Worm (Caenorhabditis elegans) whole organism, L1 larva: Measurements from ENCODE around the gene C04E6.5.
A peak's percentile ranks its signal among the peaks of the same experiment; 100 is the strongest.

Experiments
- C16A3.4 ChIP-seq: fragments of 150-350 bp; optimal IDR thresholded peaks from 2 replicates; lab custom pipeline; 2014; ENCODE audit warnings: missing biosample characterization, missing genetic modification characterization
- aha-1 ChIP-seq: fragments of 150-350 bp; optimal IDR thresholded peaks from 2 replicates; lab custom pipeline; 2014; ENCODE audit warnings: missing biosample characterization, missing genetic modification characterization
- alr-1 ChIP-seq: fragments of 200-800 bp; sonication (Bioruptor generic); optimal IDR thresholded peaks from 2 replicates; lab custom pipeline; 2018; ENCODE audit warnings: borderline replicate concordance, mild to moderate bottlenecking, missing genetic modification characterization, missing compliant biosample characterization
- aly-2 ChIP-seq: fragments of 150-350 bp; optimal IDR thresholded peaks from 2 replicates; lab custom pipeline; 2014; ENCODE audit warnings: missing biosample characterization, missing genetic modification characterization
- blmp-1 ChIP-seq: fragments of 150-350 bp; optimal IDR thresholded peaks from 2 replicates; lab custom pipeline; 2014; ENCODE audit warnings: missing biosample characterization, missing genetic modification characterization
- ceh-8 ChIP-seq: fragments of 200-800 bp; sonication (Bioruptor generic); optimal IDR thresholded peaks from 2 replicates; lab custom pipeline; 2018; ENCODE audit warnings: mild to moderate bottlenecking, missing genetic modification characterization, moderate library complexity, missing compliant biosample characterization
- ceh-82 ChIP-seq, 3 experiments: fragments of 150-350 bp in 1 of 3; sonication (generic microtip) in 2 of 3; optimal IDR thresholded peaks; 2 replicates each; lab custom pipeline; 2014 to 2017; ENCODE audit warnings: missing biosample characterization in 3 of 3, missing genetic modification characterization in 3 of 3
- ceh-90 ChIP-seq: sonication (generic microtip); optimal IDR thresholded peaks from 2 replicates; lab custom pipeline; 2016; ENCODE audit warnings: missing genetic modification characterization, missing compliant biosample characterization
- ces-1 ChIP-seq: fragments of 150-350 bp; optimal IDR thresholded peaks from 2 replicates; lab custom pipeline; 2014; ENCODE audit warnings: missing biosample characterization, missing genetic modification reagents, missing genetic modification characterization
- dsc-1 ChIP-seq: sonication (generic microtip); optimal IDR thresholded peaks from 2 replicates; lab custom pipeline; 2016; ENCODE audit warnings: mild to moderate bottlenecking, missing genetic modification characterization, missing compliant biosample characterization
- efl-1 ChIP-seq, 4 experiments: fragments of 150-350 bp; optimal IDR thresholded peaks in 3 of 4; peaks in 1 of 4; 1 replicate in 1 of 4; 2 replicates in 3 of 4; lab custom pipeline; 2014; ENCODE audit warnings: missing biosample characterization in 2 of 4, missing genetic modification characterization in 2 of 4, missing genetic modification reagents in 2 of 4
- fkh-4 ChIP-seq: sonication (generic microtip); optimal IDR thresholded peaks from 2 replicates; lab custom pipeline; 2016; ENCODE audit warnings: missing compliant biosample characterization, missing genetic modification characterization, borderline replicate concordance
- fos-1 ChIP-seq: fragments of 150-350 bp; optimal IDR thresholded peaks from 2 replicates; lab custom pipeline; 2014; ENCODE audit warnings: missing biosample characterization, missing genetic modification characterization
- grh-1 ChIP-seq: fragments of 200-800 bp; sonication (Bioruptor generic); IDR thresholded peaks from 2 replicates; pipeline ENCODE4 v1.3.6; 2022; ENCODE audit warnings: missing genetic modification reagents, missing genetic modification characterization, missing compliant biosample characterization
- isw-1 ChIP-seq: fragments of 200-800 bp; sonication (Bioruptor generic); IDR thresholded peaks from 2 replicates; pipeline ENCODE4 v1.3.6; 2022; ENCODE audit warnings: missing genetic modification characterization, missing compliant biosample characterization
- jun-1 ChIP-seq: fragments of 150-350 bp; optimal IDR thresholded peaks from 2 replicates; lab custom pipeline; 2014; ENCODE audit warnings: missing biosample characterization, missing genetic modification reagents, missing genetic modification characterization
- lin-39 ChIP-seq: fragments of 150-350 bp; optimal IDR thresholded peaks from 2 replicates; lab custom pipeline; 2014; ENCODE audit warnings: missing biosample characterization, missing genetic modification reagents, missing genetic modification characterization
- lir-3 ChIP-seq: sonication (generic microtip); optimal IDR thresholded peaks from 2 replicates; lab custom pipeline; 2016; ENCODE audit warnings: mild to moderate bottlenecking, missing genetic modification characterization, moderate library complexity, missing compliant biosample characterization; ENCODE audit not compliant: poor library complexity
- lsy-2 ChIP-seq, 2 experiments: fragments of 150-350 bp; optimal IDR thresholded peaks; 2 replicates each; lab custom pipeline; 2014; ENCODE audit warnings: missing biosample characterization in 2 of 2, missing genetic modification characterization in 2 of 2
- nhr-12 ChIP-seq: sonication (generic microtip); optimal IDR thresholded peaks from 2 replicates; lab custom pipeline; 2017; ENCODE audit warnings: missing biosample characterization, missing genetic modification characterization
- nhr-19 ChIP-seq: fragments of 200-800 bp; sonication (Bioruptor generic); conservative IDR thresholded peaks from 2 replicates; pipeline ENCODE4 v1.3.6; 2022; ENCODE audit warnings: missing genetic modification characterization, missing compliant biosample characterization
- nhr-20 ChIP-seq: sonication (generic microtip); optimal IDR thresholded peaks from 2 replicates; lab custom pipeline; 2016; ENCODE audit warnings: mild to moderate bottlenecking, missing genetic modification characterization, missing compliant biosample characterization
- nhr-76 ChIP-seq: sonication (generic microtip); optimal IDR thresholded peaks from 2 replicates; lab custom pipeline; 2017; ENCODE audit warnings: missing biosample characterization, missing genetic modification characterization
- nhr-84 ChIP-seq: sonication (generic microtip); optimal IDR thresholded peaks from 2 replicates; lab custom pipeline; 2017; ENCODE audit warnings: missing biosample characterization, missing genetic modification characterization
- nhr-85 ChIP-seq: sonication (generic microtip); peaks from one replicate; lab custom pipeline; 2016; ENCODE audit warnings: missing genetic modification characterization, inconsistent platforms, missing compliant biosample characterization
- pqm-1 ChIP-seq: sonication (generic microtip); optimal IDR thresholded peaks from 3 replicates; lab custom pipeline; 2017; ENCODE audit warnings: missing biosample characterization, missing genetic modification characterization
- sox-4 ChIP-seq: sonication (generic microtip); optimal IDR thresholded peaks from 2 replicates; lab custom pipeline; 2016; ENCODE audit warnings: missing genetic modification characterization, missing compliant biosample characterization
- swsn-7 ChIP-seq: sonication (generic microtip); optimal IDR thresholded peaks from 2 replicates; lab custom pipeline; 2016; ENCODE audit warnings: missing genetic modification characterization, missing compliant biosample characterization
- tlp-1 ChIP-seq: fragments of 150-350 bp; optimal IDR thresholded peaks from 2 replicates; lab custom pipeline; 2014; ENCODE audit warnings: missing biosample characterization, missing genetic modification characterization
- unc-86 ChIP-seq: sonication (generic microtip); optimal IDR thresholded peaks from 2 replicates; lab custom pipeline; 2016; ENCODE audit warnings: missing genetic modification characterization, missing compliant biosample characterization
- unc-98 ChIP-seq: fragments of 200-800 bp; sonication (Bioruptor generic); IDR thresholded peaks from 2 replicates; pipeline ENCODE4 v1.3.6; 2022; ENCODE audit warnings: missing genetic modification characterization, missing compliant biosample characterization
- vab-15 ChIP-seq: sonication (generic microtip); optimal IDR thresholded peaks from 2 replicates; lab custom pipeline; 2017; ENCODE audit warnings: missing genotype, mild to moderate bottlenecking, missing genetic modification characterization, missing compliant biosample characterization
- xbp-1 ChIP-seq: sonication (generic microtip); optimal IDR thresholded peaks from 2 replicates; lab custom pipeline; 2016; ENCODE audit warnings: missing genetic modification characterization, missing compliant biosample characterization
- zag-1 ChIP-seq: fragments of 150-350 bp; optimal IDR thresholded peaks from 2 replicates; lab custom pipeline; 2014; ENCODE audit warnings: missing biosample characterization, missing genetic modification characterization
- zip-4 ChIP-seq: fragments of 200-800 bp; sonication (Bioruptor generic); optimal IDR thresholded peaks from 2 replicates; lab custom pipeline; 2018; ENCODE audit warnings: mild to moderate bottlenecking, missing genetic modification characterization, moderate library complexity, missing compliant biosample characterization
- ztf-4 ChIP-seq: fragments of 150-350 bp; optimal IDR thresholded peaks from 2 replicates; lab custom pipeline; 2014; ENCODE audit warnings: missing biosample characterization, missing genetic modification characterization

Gene C04E6.5

DNA sequence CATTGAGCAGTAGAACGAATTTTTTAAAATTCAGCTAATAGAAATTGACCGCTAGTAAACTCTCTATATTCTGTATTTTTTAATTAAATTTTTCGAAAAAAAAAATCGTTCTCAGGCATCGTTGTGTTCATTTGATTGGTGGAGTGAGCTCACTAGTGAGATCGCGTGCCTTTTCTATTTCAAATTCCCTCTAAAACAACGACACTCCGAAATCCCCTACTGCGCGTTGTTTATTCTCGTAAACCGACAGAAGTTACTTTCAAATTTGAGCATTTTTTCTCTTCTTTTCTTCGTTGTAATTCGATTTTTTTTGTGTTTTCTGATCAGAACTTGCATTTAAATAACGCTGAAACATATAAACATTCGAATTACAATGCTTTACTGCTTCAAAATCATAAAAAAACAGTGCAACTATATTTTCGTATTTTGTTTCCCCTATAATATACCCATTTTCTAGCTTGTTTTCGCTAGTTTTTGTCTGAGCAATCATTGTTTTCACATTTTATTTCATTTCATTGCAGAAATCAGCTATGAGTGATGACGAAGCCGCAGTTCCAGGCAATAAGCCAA is 37.7 kb downstream of the C04E6.5 start, which contains the start of gene syf-3 (continued):
- peak; percentile 99 to 100 for TF ChIP-seq efl-1 (optimal IDR thresholded peaks at IDR 0.05; lab: Kevin White, UChicago)
- peak; percentile 100 for TF ChIP-seq efl-1 (GFP tag; optimal IDR thresholded peaks at IDR 0.05 in 1 of 2; lab: Kevin White, UChicago)
- peak; percentile 37 for TF ChIP-seq sox-4
- no peak for TF ChIP-seq nhr-76 (tag; lab: Kevin White, UChicago)
- TF ChIP-seq vab-15: peak; percentile 25
- TF ChIP-seq aly-2 (tag; lab: Kevin White, UChicago): peak; percentile 69
- TF ChIP-seq tlp-1 (tag; lab: Kevin White, UChicago): no peak
- peak; percentile 72 for TF ChIP-seq dsc-1 (tag; lab: Kevin White, UChicago)
- TF ChIP-seq aha-1 (tag; lab: Kevin White, UChicago): no peak
- no peak for TF ChIP-seq ces-1 (GFP tag; lab: Kevin White, UChicago)
- peak; percentile 68 for TF ChIP-seq grh-1
- TF ChIP-seq unc-98 (GFP tag; lab: Robert Waterston, UW): no peak
- no peak for TF ChIP-seq nhr-12 (tag; lab: Kevin White, UChicago)
- TF ChIP-seq lin-39: peak; percentile 62
- peak; percentile 77 for TF ChIP-seq xbp-1 (tag; lab: Kevin White, UChicago)
- peak; percentile 3 for TF ChIP-seq fkh-4 (tag; lab: Kevin White, UChicago)
- peak; percentile 30 for TF ChIP-seq ceh-90 (tag; lab: Kevin White, UChicago)
- TF ChIP-seq unc-86: peak; percentile 68
- TF ChIP-seq C16A3.4 (tag; lab: Kevin White, UChicago): peak; percentile 18
- peak; percentile 36 for TF ChIP-seq fos-1 (tag; lab: Kevin White, UChicago)
- peak; percentile 57 to 73 (median 59) for TF ChIP-seq ceh-82 (tag; optimal IDR thresholded peaks at IDR 0.05; lab: Kevin White, UChicago)
- no peak for TF ChIP-seq nhr-19 (GFP tag; lab: Robert Waterston, UW)
- TF ChIP-seq, all 84 proteins: peak for 37

- TF ChIP-seq nhr-20 (tag; lab: Kevin White, UChicago): no peak
- no peak for TF ChIP-seq alr-1 (tag; lab: Kevin White, UChicago)
- TF ChIP-seq dsc-1 (tag; lab: Kevin White, UChicago): no peak
- TF ChIP-seq swsn-7 (tag; lab: Kevin White, UChicago): no peak
- TF ChIP-seq jun-1 (tag; lab: Kevin White, UChicago): no peak
- TF ChIP-seq ztf-4 (tag; lab: Kevin White, UChicago): no peak
- no peak for TF ChIP-seq zag-1
- TF ChIP-seq blmp-1 (tag; lab: Kevin White, UChicago): no peak
- no peak for TF ChIP-seq nhr-85 (tag; lab: Kevin White, UChicago)
- no peak for TF ChIP-seq isw-1
- TF ChIP-seq ceh-8 (GFP tag; lab: Kevin White, UChicago): no peak
- TF ChIP-seq vab-15: no peak
- no peak for TF ChIP-seq nhr-19 (GFP tag; lab: Robert Waterston, UW)
- TF ChIP-seq nhr-84 (tag; lab: Kevin White, UChicago): no peak
- no peak for TF ChIP-seq lir-3 (tag; lab: Kevin White, UChicago)
- TF ChIP-seq nhr-12 (tag; lab: Kevin White, UChicago): no peak
- TF ChIP-seq lsy-2 (tag; optimal IDR thresholded peaks at IDR 0.05; lab: Kevin White, UChicago): no peak
- no peak for TF ChIP-seq unc-86
- TF ChIP-seq, all 84 proteins: peak for 0
Observed at ce11 chrV:5943167-5943566, 41.2 kb downstream of the C04E6.5 start, which contains the start of gene pst-1. Gene pst-1 (plus strand): TSS chrV:5943467.

- TF ChIP-seq zip-4 (no peak), blmp-1 (tag; lab: Kevin White, UChicago) (peak; percentile 26), pqm-1 (no peak)
Observed at ce11 chrV:5949674-5950149, 47.8 kb downstream of the C04E6.5 start.

- TF ChIP-seq zag-1 (no peak), aly-2 (tag; lab: Kevin White, UChicago) (no peak), blmp-1 (tag; lab: Kevin White, UChicago) (peak; percentile 31)
Observed at ce11 chrV:5951133-5951532, 49.2 kb downstream of the C04E6.5 start, which contains the start of gene M03F8.1. Gene M03F8.1 (plus strand): TSS chrV:5951433.
